Worm (Caenorhabditis elegans) whole organism, L4 larva: ENCODE measurements around the gene acs-22.

Experiments
- F26F4.8 ChIP-seq: fragments of 200-800 bp; sonication (Bioruptor generic); conservative IDR thresholded peaks from 2 replicates; pipeline ENCODE4 v1.3.6; 2022; ENCODE audit warnings: missing genetic modification characterization, missing compliant biosample characterization
- F37D6.2 ChIP-seq: sonication (generic microtip); optimal IDR thresholded peaks from 2 replicates; lab custom pipeline; 2016; ENCODE audit warnings: mild to moderate bottlenecking, missing genetic modification characterization, missing compliant biosample characterization
- T20F7.1 ChIP-seq: fragments of 200-800 bp; sonication (Bioruptor generic); optimal IDR thresholded peaks from 2 replicates; lab custom pipeline; 2018; ENCODE audit warnings: mild to moderate bottlenecking, missing genetic modification characterization, missing compliant biosample characterization
- aha-1 ChIP-seq: fragments of 150-350 bp; peaks from one replicate; lab custom pipeline; 2014; ENCODE audit warnings: missing biosample characterization, missing genetic modification characterization
- aly-2 ChIP-seq: sonication (generic microtip); optimal IDR thresholded peaks from 2 replicates; lab custom pipeline; 2018; ENCODE audit warnings: missing biosample characterization, missing genetic modification characterization
- attf-4 ChIP-seq: sonication (generic microtip); optimal IDR thresholded peaks from 3 replicates; lab custom pipeline; 2017; ENCODE audit warnings: missing biosample characterization, missing genetic modification characterization
- daf-16 ChIP-seq, 3 experiments: sonication (generic microtip); optimal IDR thresholded peaks; 2 replicates each; lab custom pipeline; 2016 to 2017; ENCODE audit warnings: missing genetic modification characterization in 3 of 3, missing genetic modification reagents in 3 of 3, mild to moderate bottlenecking in 2 of 3, missing compliant biosample characterization in 2 of 3, missing biosample characterization in 1 of 3, moderate library complexity in 1 of 3
- dmd-6 ChIP-seq: fragments of 200-800 bp; sonication (Bioruptor generic); IDR thresholded peaks from 2 replicates; pipeline ENCODE4 v1.3.6; 2022; ENCODE audit warnings: missing genetic modification reagents, missing genetic modification characterization, missing compliant biosample characterization
- dpl-1 ChIP-seq: fragments of 150-350 bp; optimal IDR thresholded peaks from 2 replicates; lab custom pipeline; 2014; ENCODE audit warnings: missing biosample characterization, missing genetic modification reagents, missing genetic modification characterization
- egl-27 ChIP-seq: sonication (generic microtip); optimal IDR thresholded peaks from 3 replicates; lab custom pipeline; 2017; ENCODE audit warnings: missing biosample characterization, missing genetic modification reagents, missing genetic modification characterization
- jun-1 ChIP-seq: fragments of 150-350 bp; optimal IDR thresholded peaks from 2 replicates; lab custom pipeline; 2014; ENCODE audit warnings: missing biosample characterization, missing genetic modification reagents, missing genetic modification characterization
- lin-13 ChIP-seq: fragments of 150-350 bp; optimal IDR thresholded peaks from 2 replicates; lab custom pipeline; 2014; ENCODE audit warnings: missing biosample characterization, missing genetic modification reagents, missing genetic modification characterization
- lin-29 ChIP-seq: fragments of 200-800 bp; sonication (Bioruptor generic); IDR thresholded peaks from 2 replicates; pipeline ENCODE4 v1.3.6; 2022; ENCODE audit warnings: missing genetic modification reagents, missing genetic modification characterization, missing compliant biosample characterization
- lin-38 ChIP-seq: fragments of 200-800 bp; sonication (Bioruptor generic); IDR thresholded peaks from 2 replicates; pipeline ENCODE4 v1.3.6; 2022; ENCODE audit warnings: missing genetic modification reagents, missing genetic modification characterization, missing compliant biosample characterization
- mdt-29 ChIP-seq: fragments of 200-800 bp; sonication (Bioruptor generic); IDR thresholded peaks from 2 replicates; pipeline ENCODE4 v1.3.6; 2022; ENCODE audit warnings: missing genetic modification reagents, missing genetic modification characterization, missing compliant biosample characterization
- mxl-3 ChIP-seq: fragments of 200-800 bp; sonication (Bioruptor generic); optimal IDR thresholded peaks from 2 replicates; lab custom pipeline; 2018; ENCODE audit warnings: mild to moderate bottlenecking, missing genetic modification characterization, missing compliant biosample characterization
- nhr-11 ChIP-seq: fragments of 150-350 bp; optimal IDR thresholded peaks from 2 replicates; lab custom pipeline; 2014; ENCODE audit warnings: missing biosample characterization, missing genetic modification characterization
- nhr-28 ChIP-seq: fragments of 150-350 bp; optimal IDR thresholded peaks from 2 replicates; lab custom pipeline; 2014; ENCODE audit warnings: missing biosample characterization, missing genetic modification characterization
- nhr-42 ChIP-seq: fragments of 200-800 bp; sonication (Bioruptor generic); IDR thresholded peaks from 2 replicates; pipeline ENCODE4 v1.3.6; 2022; ENCODE audit warnings: missing genetic modification characterization, missing compliant biosample characterization
- nhr-48 ChIP-seq: sonication (generic microtip); optimal IDR thresholded peaks from 2 replicates; lab custom pipeline; 2016; ENCODE audit warnings: mild to moderate bottlenecking, missing genetic modification characterization, missing compliant biosample characterization
- nhr-6 ChIP-seq: fragments of 150-350 bp; optimal IDR thresholded peaks from 2 replicates; lab custom pipeline; 2014; ENCODE audit warnings: missing biosample characterization, missing genetic modification characterization
- skn-1 ChIP-seq: fragments of 150-350 bp; optimal IDR thresholded peaks from 2 replicates; lab custom pipeline; 2014; ENCODE audit warnings: missing biosample characterization, missing genetic modification characterization
- snpc-1.2 ChIP-seq: fragments of 200-800 bp; sonication (Bioruptor generic); IDR thresholded peaks from 2 replicates; pipeline ENCODE4 v1.3.6; 2022; ENCODE audit warnings: missing genetic modification reagents, missing genetic modification characterization, missing compliant biosample characterization
- snpc-4 ChIP-seq: fragments of 150-350 bp; optimal IDR thresholded peaks from 2 replicates; lab custom pipeline; 2014; ENCODE audit warnings: missing biosample characterization, missing genetic modification characterization
- spr-1 ChIP-seq: sonication (generic microtip); optimal IDR thresholded peaks from 2 replicates; lab custom pipeline; 2016; ENCODE audit warnings: mild to moderate bottlenecking, missing genetic modification characterization, missing compliant biosample characterization
- unc-130 ChIP-seq: sonication (generic microtip); optimal IDR thresholded peaks from 2 replicates; lab custom pipeline; 2016; ENCODE audit warnings: missing genetic modification reagents, missing genetic modification characterization, missing compliant biosample characterization
- unc-62 ChIP-seq, 3 experiments: fragments of 150-350 bp in 1 of 3; sonication (generic microtip); optimal IDR thresholded peaks in 2 of 3; peaks in 1 of 3; 1 replicate in 1 of 3; 2 replicates in 2 of 3; lab custom pipeline; 2014 to 2017; ENCODE audit warnings: missing biosample characterization in 3 of 3, missing genetic modification characterization in 3 of 3, missing genetic modification reagents in 3 of 3, missing genotype in 1 of 3
- zfp-2 ChIP-seq: sonication (generic microtip); optimal IDR thresholded peaks from 2 replicates; lab custom pipeline; 2016; ENCODE audit warnings: mild to moderate bottlenecking, missing genetic modification characterization, missing compliant biosample characterization
- ztf-11 ChIP-seq: fragments of 150-350 bp; optimal IDR thresholded peaks from 2 replicates; lab custom pipeline; 2014; ENCODE audit warnings: missing biosample characterization, missing genetic modification characterization

Gene acs-22

DNA sequence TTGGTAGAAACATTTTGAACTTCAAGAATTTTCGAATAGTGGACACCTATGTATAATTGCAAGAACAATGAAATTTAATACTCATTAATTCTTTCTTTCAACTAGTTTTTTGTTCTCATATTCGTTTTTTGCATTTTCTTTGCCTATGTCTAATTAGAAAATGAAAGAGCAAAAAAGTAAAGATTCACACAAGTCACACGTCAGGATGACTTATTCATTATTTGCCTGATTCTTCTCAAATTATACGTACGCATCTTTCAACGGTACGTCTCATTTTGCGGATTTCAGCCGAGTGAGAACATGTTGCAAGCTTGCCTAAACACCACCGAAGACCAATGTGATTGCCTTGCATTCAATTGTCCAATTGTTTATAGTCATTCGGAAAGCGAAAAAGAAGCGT lies 49.7 kb downstream of the acs-22 start, which contains the start of gene nmur-1:
TSS of gene nmur-1 (plus strand) at position 301 of the 400 bp plus-strand sequence.
- TF ChIP-seq unc-62 (GFP tag; optimal IDR thresholded peaks at IDR 0.05 in 1 of 2; lab: Kevin White, UChicago) (peak in 1 of 2 experiments; percentile 66), unc-62 (tag; optimal IDR thresholded peaks at IDR 0.05; lab: Kevin White, UChicago) (no peak), zfp-2 (tag; lab: Kevin White, UChicago) (no peak)
- TF ChIP-seq, all 104 proteins: peak for 1

DNA sequence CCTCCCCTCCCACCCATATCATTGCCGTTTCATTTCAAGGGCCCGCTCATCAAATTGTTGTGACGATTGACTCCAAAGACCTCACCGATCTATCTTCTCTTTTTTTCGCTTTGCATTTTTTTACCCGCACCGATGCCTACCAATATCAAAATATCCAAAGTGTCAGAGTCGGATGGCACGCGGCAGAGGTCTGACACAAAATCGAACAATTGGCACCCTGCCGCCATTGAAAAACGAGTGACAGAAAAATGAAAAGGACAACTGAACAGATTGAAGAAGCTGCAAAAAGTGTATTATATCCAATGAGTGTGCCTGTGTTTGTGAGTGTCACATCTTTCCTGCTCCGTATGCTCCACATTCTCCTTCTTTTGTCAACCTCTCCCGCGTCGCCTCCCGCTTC lies 55.5 kb downstream of the acs-22 start:
- 0 out of 2 replicates have a peak, but pooled peaks have one; percentile 52 for TF ChIP-seq nhr-42 (GFP tag; lab: Robert Waterston, UW)
- no peak for TF ChIP-seq jun-1 (tag; lab: Kevin White, UChicago)
- TF ChIP-seq nhr-11 = peak; percentile 78
- no peak for TF ChIP-seq mdt-29 (GFP tag; lab: Robert Waterston, UW)
- TF ChIP-seq lin-13 (GFP tag; lab: Kevin White, UChicago) = no peak
- TF ChIP-seq aha-1 (tag; lab: Kevin White, UChicago) = peak; percentile 49
- peak in 1 of 2 experiments; percentile 51 for TF ChIP-seq daf-16 (GFP tag; optimal IDR thresholded peaks at IDR 0.05; lab: Kevin White, UChicago)
- no peak for TF ChIP-seq daf-16 (tag; optimal IDR thresholded peaks at IDR 0.05; lab: Kevin White, UChicago)
- no peak for TF ChIP-seq lin-38 (GFP tag; lab: Robert Waterston, UW)
- peak; percentile 9 for TF ChIP-seq nhr-28 (tag; lab: Kevin White, UChicago)
- TF ChIP-seq, all 104 proteins: peak for 5

DNA sequence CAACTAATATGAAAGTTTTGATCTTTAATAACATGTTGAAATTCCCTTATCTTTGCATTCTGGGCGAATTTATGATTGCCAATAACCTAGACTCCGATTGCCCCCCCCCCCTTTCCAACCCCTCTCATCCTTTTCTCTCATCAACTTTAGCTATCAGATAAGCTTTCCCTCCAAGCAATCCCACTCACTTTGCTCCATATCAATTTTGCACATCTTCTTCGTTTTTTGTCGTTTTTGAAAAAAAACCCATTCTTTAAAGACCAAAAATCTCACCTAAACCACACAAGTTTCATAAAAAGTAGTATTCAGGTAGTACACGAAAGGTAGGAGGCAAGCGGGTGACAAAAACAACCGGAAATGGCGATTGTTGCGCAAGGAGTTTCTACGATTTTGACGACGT lies 56.8 kb downstream of the acs-22 start, which contains the start of gene twk-18:
TSS of gene twk-18 (plus strand) at position 301 of the 400 bp plus-strand sequence.
- TF ChIP-seq ztf-11 (tag; lab: Kevin White, UChicago) = no peak
- TF ChIP-seq T20F7.1 (GFP tag; lab: Kevin White, UChicago) = no peak
- no peak for TF ChIP-seq dpl-1
- TF ChIP-seq nhr-48 (tag; lab: Kevin White, UChicago) = no peak
- TF ChIP-seq lin-29 = no peak
- no peak for TF ChIP-seq spr-1
- TF ChIP-seq attf-4 (tag; lab: Kevin White, UChicago) = no peak
- no peak for TF ChIP-seq F37D6.2
- TF ChIP-seq egl-27 = no peak
- no peak for TF ChIP-seq unc-130
- no peak for TF ChIP-seq mxl-3 (GFP tag; lab: Kevin White, UChicago)
- no peak for TF ChIP-seq snpc-4 (tag; lab: Kevin White, UChicago)
- no peak for TF ChIP-seq aly-2
- TF ChIP-seq skn-1 = no peak
- no peak for TF ChIP-seq dmd-6 (GFP tag; lab: Robert Waterston, UW)
- TF ChIP-seq F26F4.8 (GFP tag; lab: Robert Waterston, UW) = no peak
- no peak for TF ChIP-seq jun-1 (tag; lab: Kevin White, UChicago)
- no peak for TF ChIP-seq snpc-1.2
- no peak for TF ChIP-seq nhr-6 (tag; lab: Kevin White, UChicago)
